Worm (Caenorhabditis elegans): ENCODE data around the gene Y57A10A.29.

DNA sequence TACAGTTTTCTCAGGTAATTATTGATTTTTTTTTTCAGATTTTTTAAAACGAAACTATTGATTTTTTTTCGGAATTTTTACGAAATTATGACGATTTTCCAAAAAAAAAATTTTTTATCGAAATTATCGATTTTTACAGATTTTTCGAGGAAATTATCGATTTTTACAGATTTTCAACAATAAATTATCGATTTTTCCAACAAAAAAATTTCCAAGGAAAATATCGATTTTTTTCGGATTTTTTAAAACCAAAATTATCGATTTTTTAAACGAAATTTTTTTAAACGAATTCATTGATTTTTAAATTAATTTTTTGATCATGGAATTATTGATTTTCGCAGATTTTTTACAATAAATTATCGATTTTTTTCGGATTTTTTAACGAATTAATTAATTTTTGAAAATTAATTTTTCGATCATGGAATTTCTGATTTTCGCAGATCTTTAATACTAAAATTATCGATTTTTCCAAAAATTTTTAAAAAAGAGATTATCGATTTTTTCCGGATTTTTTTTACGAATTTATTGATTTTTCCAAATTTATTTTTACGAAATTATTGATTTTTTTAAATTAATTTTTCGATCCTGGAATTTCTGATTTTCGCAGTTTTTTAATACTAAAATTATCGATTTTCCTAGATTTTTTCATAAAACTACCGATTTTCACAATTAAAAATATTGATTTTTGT is 23.7 kb upstream of the Y57A10A.29 start:
- no peak for TF ChIP-seq mep-1 (tag; optimal IDR thresholded peaks at IDR 0.05)
- no peak for TF ChIP-seq nhr-76 (tag; optimal IDR thresholded peaks at IDR 0.05)
- TF ChIP-seq blmp-1 (tag; optimal IDR thresholded peaks at IDR 0.05) = no peak
- TF ChIP-seq unc-62 (GFP tag; optimal IDR thresholded peaks at IDR 0.05) = no peak
- TF ChIP-seq unc-39 (tag; optimal IDR thresholded peaks at IDR 0.05) = no peak
- TF ChIP-seq nhr-12 (tag; optimal IDR thresholded peaks at IDR 0.05) = no peak
- TF ChIP-seq pha-4 (tag; optimal IDR thresholded peaks at IDR 0.05) = no peak
- TF ChIP-seq lin-13 (tag; optimal IDR thresholded peaks at IDR 0.05) = no peak
- TF ChIP-seq snpc-4 (tag; optimal IDR thresholded peaks at IDR 0.05) = no peak
- no peak for TF ChIP-seq elt-1 (tag; optimal IDR thresholded peaks at IDR 0.05; ENCODE audit: borderline replicate concordance, insufficient read depth)
- TF ChIP-seq zip-8 (tag; optimal IDR thresholded peaks at IDR 0.05) = no peak
- TF ChIP-seq nhr-28 (tag; optimal IDR thresholded peaks at IDR 0.05) = no peak
- TF ChIP-seq elt-3 (tag; optimal IDR thresholded peaks at IDR 0.05) = no peak
